Worm (Caenorhabditis elegans): ENCODE data around the gene Y45F10C.2.

Gene Y45F10C.2

ce11 chrIV:13701472-13701871 is 39.0 kb upstream of the Y45F10C.2 start:
- TF ChIP-seq hlh-1 (tag; optimal IDR thresholded peaks at IDR 0.05) (no peak), cnd-1 (tag; optimal IDR thresholded peaks at IDR 0.05) (peak; percentile 6)

- TF ChIP-seq snpc-4 (tag; optimal IDR thresholded peaks at IDR 0.05), result no peak
- TF ChIP-seq mls-2 (tag; optimal IDR thresholded peaks at IDR 0.05), result no peak
- no peak for TF ChIP-seq nhr-12 (tag; optimal IDR thresholded peaks at IDR 0.05)
- TF ChIP-seq flh-1 (GFP tag; optimal IDR thresholded peaks at IDR 0.05), result no peak
- TF ChIP-seq ceh-43 (GFP tag; optimal IDR thresholded peaks at IDR 0.05), result no peak
- TF ChIP-seq sem-2 (GFP tag; optimal IDR thresholded peaks at IDR 0.05), result no peak
- no peak for TF ChIP-seq ham-2 (GFP tag; optimal IDR thresholded peaks at IDR 0.05)
- no peak for TF ChIP-seq bed-3 (GFP tag; optimal IDR thresholded peaks at IDR 0.05)
- TF ChIP-seq sptf-1 (tag; optimal IDR thresholded peaks at IDR 0.05), result no peak
- no peak for TF ChIP-seq zip-8 (tag; optimal IDR thresholded peaks at IDR 0.05)
- TF ChIP-seq elt-1 (tag; optimal IDR thresholded peaks at IDR 0.05; ENCODE audit: borderline replicate concordance, insufficient read depth), result no peak
- no peak for TF ChIP-seq unc-39 (tag; optimal IDR thresholded peaks at IDR 0.05)
- no peak for TF ChIP-seq lin-32 (GFP tag; optimal IDR thresholded peaks at IDR 0.05)
- TF ChIP-seq ces-1 (GFP tag; optimal IDR thresholded peaks at IDR 0.05), result no peak
These were observed 38.4 kb upstream of the Y45F10C.2 start for ce11 chrIV:13700847-13701246.

- TF ChIP-seq sptf-1 (tag; optimal IDR thresholded peaks at IDR 0.05) (no peak), pha-4 (tag; optimal IDR thresholded peaks at IDR 0.05) (no peak), sem-2 (GFP tag; optimal IDR thresholded peaks at IDR 0.05) (no peak), lin-13 (tag; optimal IDR thresholded peaks at IDR 0.05) (no peak), ceh-83 (GFP tag; optimal IDR thresholded peaks at IDR 0.05) (no peak), ceh-43 (GFP tag; optimal IDR thresholded peaks at IDR 0.05) (no peak), unc-62 (GFP tag; optimal IDR thresholded peaks at IDR 0.05) (peak; percentile 98), bed-3 (GFP tag; optimal IDR thresholded peaks at IDR 0.05) (no peak), elt-3 (tag; optimal IDR thresholded peaks at IDR 0.05) (no peak), ceh-39 (tag; optimal IDR thresholded peaks at IDR 0.05) (no peak), drap-1 (GFP tag; optimal IDR thresholded peaks at IDR 0.05) (no peak), nhr-12 (tag; optimal IDR thresholded peaks at IDR 0.05) (no peak), mab-5 (tag; optimal IDR thresholded peaks at IDR 0.05) (peak; percentile 56), snpc-4 (tag; optimal IDR thresholded peaks at IDR 0.05) (no peak), ztf-11 (tag; optimal IDR thresholded peaks at IDR 0.05) (no peak), M03D4.4 (tag; optimal IDR thresholded peaks at IDR 0.05) (no peak), nhr-237 (tag; optimal IDR thresholded peaks at IDR 0.05) (no peak), tbx-8 (GFP tag; optimal IDR thresholded peaks at IDR 0.05) (no peak), unc-120 (tag; optimal IDR thresholded peaks at IDR 0.05; ENCODE audit: poor library complexity, severe bottlenecking) (peak; percentile 41), elt-1 (tag; optimal IDR thresholded peaks at IDR 0.05; ENCODE audit: borderline replicate concordance, insufficient read depth) (peak; percentile 87), lin-32 (GFP tag; optimal IDR thresholded peaks at IDR 0.05) (no peak), nhr-2 (tag; optimal IDR thresholded peaks at IDR 0.05) (no peak), lsy-2 (tag; optimal IDR thresholded peaks at IDR 0.05) (no peak), ces-1 (GFP tag; optimal IDR thresholded peaks at IDR 0.05) (no peak), nhr-28 (tag; optimal IDR thresholded peaks at IDR 0.05) (no peak), ham-2 (GFP tag; optimal IDR thresholded peaks at IDR 0.05) (no peak), blmp-1 (tag; optimal IDR thresholded peaks at IDR 0.05) (no peak), nhr-76 (tag; optimal IDR thresholded peaks at IDR 0.05) (no peak), mep-1 (tag; optimal IDR thresholded peaks at IDR 0.05) (no peak), mls-2 (tag; optimal IDR thresholded peaks at IDR 0.05) (no peak), cnd-1 (tag; optimal IDR thresholded peaks at IDR 0.05) (no peak), zip-8 (tag; optimal IDR thresholded peaks at IDR 0.05) (no peak)
These were observed 36.9 kb upstream of the Y45F10C.2 start for ce11 chrIV:13699384-13699788.

- no peak for TF ChIP-seq elt-1 (tag; optimal IDR thresholded peaks at IDR 0.05; ENCODE audit: borderline replicate concordance, insufficient read depth)
- TF ChIP-seq ceh-83 (GFP tag; optimal IDR thresholded peaks at IDR 0.05), result no peak
- TF ChIP-seq zip-8 (tag; optimal IDR thresholded peaks at IDR 0.05), result no peak
- no peak for TF ChIP-seq nhr-2 (tag; optimal IDR thresholded peaks at IDR 0.05)
- no peak for TF ChIP-seq mep-1 (tag; optimal IDR thresholded peaks at IDR 0.05)
- no peak for TF ChIP-seq nhr-12 (tag; optimal IDR thresholded peaks at IDR 0.05)
- TF ChIP-seq mab-5 (tag; optimal IDR thresholded peaks at IDR 0.05), result no peak
- TF ChIP-seq nhr-28 (tag; optimal IDR thresholded peaks at IDR 0.05), result no peak
- TF ChIP-seq M03D4.4 (tag; optimal IDR thresholded peaks at IDR 0.05), result no peak
- TF ChIP-seq pha-4 (tag; optimal IDR thresholded peaks at IDR 0.05), result no peak
- no peak for TF ChIP-seq elt-3 (tag; optimal IDR thresholded peaks at IDR 0.05)
- no peak for TF ChIP-seq ceh-43 (GFP tag; optimal IDR thresholded peaks at IDR 0.05)
- no peak for TF ChIP-seq lin-32 (GFP tag; optimal IDR thresholded peaks at IDR 0.05)
- no peak for TF ChIP-seq tbx-8 (GFP tag; optimal IDR thresholded peaks at IDR 0.05)
- no peak for TF ChIP-seq lsy-2 (tag; optimal IDR thresholded peaks at IDR 0.05)
- no peak for TF ChIP-seq unc-62 (GFP tag; optimal IDR thresholded peaks at IDR 0.05)
- TF ChIP-seq snpc-4 (tag; optimal IDR thresholded peaks at IDR 0.05), result no peak
- TF ChIP-seq mls-2 (tag; optimal IDR thresholded peaks at IDR 0.05), result no peak
- TF ChIP-seq nhr-237 (tag; optimal IDR thresholded peaks at IDR 0.05), result no peak
These were observed 36.1 kb upstream of the Y45F10C.2 start, which contains the start of gene T23G4.127 for ce11 chrIV:13698603-13699002. TSS of gene T23G4.127 (minus strand) at chrIV:13698703.
